Worm (Caenorhabditis elegans) whole organism, young adult: Measurements from ENCODE around the gene clec-175.

Experiments
- B0261.1 ChIP-seq: sonication (generic microtip); optimal IDR thresholded peaks from 2 replicates; lab custom pipeline; 2016; ENCODE audit warnings: mild to moderate bottlenecking, missing genetic modification characterization, moderate library complexity, missing compliant biosample characterization
- B0336.3 ChIP-seq: fragments of 200-800 bp; sonication (Bioruptor generic); IDR thresholded peaks from 2 replicates; pipeline ENCODE4 v1.3.6; 2022; ENCODE audit warnings: missing genetic modification characterization, missing compliant biosample characterization
- C17E4.6 ChIP-seq: fragments of 200-800 bp; sonication (Bioruptor generic); IDR thresholded peaks from 2 replicates; pipeline ENCODE4 v1.3.6; 2022; ENCODE audit warnings: missing genetic modification reagents, missing genetic modification characterization, missing compliant biosample characterization
- D2030.7 ChIP-seq: fragments of 200-800 bp; sonication (Bioruptor generic); IDR thresholded peaks from 2 replicates; pipeline ENCODE4 v1.3.6; 2022; ENCODE audit warnings: missing genetic modification reagents, missing genetic modification characterization, missing compliant biosample characterization
- F22D6.2 ChIP-seq: sonication (generic microtip); optimal IDR thresholded peaks from 2 replicates; lab custom pipeline; 2016; ENCODE audit warnings: mild to moderate bottlenecking, missing genetic modification characterization, missing compliant biosample characterization
- F49E8.2 ChIP-seq: sonication (generic microtip); optimal IDR thresholded peaks from 3 replicates; lab custom pipeline; 2017; ENCODE audit warnings: missing genetic modification characterization, mild to moderate bottlenecking, missing compliant biosample characterization, antibody characterized with exemption, moderate library complexity; ENCODE audit not compliant: insufficient read depth
- F52B5.7 ChIP-seq: sonication (generic microtip); optimal IDR thresholded peaks from 2 replicates; lab custom pipeline; 2016; ENCODE audit warnings: mild to moderate bottlenecking, missing genetic modification characterization, missing compliant biosample characterization
- F57C9.4 ChIP-seq: sonication (generic microtip); optimal IDR thresholded peaks from 2 replicates; lab custom pipeline; 2017; ENCODE audit warnings: mild to moderate bottlenecking, missing genetic modification characterization, missing compliant biosample characterization
- T26A5.8 ChIP-seq: sonication (generic microtip); optimal IDR thresholded peaks from 2 replicates; lab custom pipeline; 2016; ENCODE audit warnings: missing genetic modification characterization, missing compliant biosample characterization
- Y53F4B.3 ChIP-seq: fragments of 200-800 bp; sonication (Bioruptor generic); IDR thresholded peaks from 2 replicates; pipeline ENCODE4 v1.3.6; 2022; ENCODE audit warnings: missing genetic modification reagents, missing genetic modification characterization, missing compliant biosample characterization
- Y56A3A.18 ChIP-seq: fragments of 200-800 bp; sonication (Bioruptor generic); IDR thresholded peaks from 2 replicates; pipeline ENCODE4 v1.3.6; 2022; ENCODE audit warnings: missing genetic modification reagents, missing genetic modification characterization, missing compliant biosample characterization
- Y67H2A.10 ChIP-seq: fragments of 200-800 bp; sonication (Bioruptor generic); conservative IDR thresholded peaks from 2 replicates; pipeline ENCODE4 v1.3.6; 2022; ENCODE audit warnings: missing genetic modification reagents, missing genetic modification characterization, missing compliant biosample characterization
- akir-1 ChIP-seq: fragments of 200-800 bp; sonication (Bioruptor generic); optimal IDR thresholded peaks from 2 replicates; lab custom pipeline; 2018; ENCODE audit warnings: mild to moderate bottlenecking, missing genetic modification characterization, moderate library complexity, missing compliant biosample characterization
- aptf-2 ChIP-seq: fragments of 200-800 bp; sonication (Bioruptor generic); conservative IDR thresholded peaks from 2 replicates; pipeline ENCODE4 v1.3.6; 2022; ENCODE audit warnings: missing genetic modification reagents, missing genetic modification characterization, missing compliant biosample characterization
- athp-1 ChIP-seq: sonication (generic microtip); optimal IDR thresholded peaks from 2 replicates; lab custom pipeline; 2017; ENCODE audit warnings: mild to moderate bottlenecking, missing genetic modification characterization, missing compliant biosample characterization
- bed-1 ChIP-seq: fragments of 200-800 bp; sonication (Bioruptor generic); IDR thresholded peaks from 2 replicates; pipeline ENCODE4 v1.3.6; 2022; ENCODE audit warnings: missing genetic modification reagents, missing genetic modification characterization, missing compliant biosample characterization
- bed-2 ChIP-seq: fragments of 200-800 bp; sonication (Bioruptor generic); IDR thresholded peaks from 2 replicates; pipeline ENCODE4 v1.3.6; 2022; ENCODE audit warnings: missing genetic modification reagents, missing genetic modification characterization, missing compliant biosample characterization
- cebp-1 ChIP-seq, 2 experiments: fragments of 200-800 bp in 1 of 2; sonication (Bioruptor generic) in 1 of 2; sonication (generic microtip) in 1 of 2; IDR thresholded peaks in 1 of 2; optimal IDR thresholded peaks in 1 of 2; 2 replicates each; pipeline versions ENCODE4 v1.3.6 to Lab custom; 2017 to 2022; ENCODE audit warnings: missing compliant biosample characterization in 2 of 2, missing genetic modification characterization in 2 of 2, mild to moderate bottlenecking in 1 of 2, missing genetic modification reagents in 1 of 2, moderate library complexity in 1 of 2
- ceh-40 ChIP-seq: fragments of 200-800 bp; sonication (Bioruptor generic); IDR thresholded peaks from 2 replicates; pipeline ENCODE4 v1.3.6; 2022; ENCODE audit warnings: missing genetic modification characterization, missing compliant biosample characterization
- ceh-79 ChIP-seq: sonication (generic microtip); optimal IDR thresholded peaks from 2 replicates; lab custom pipeline; 2017; ENCODE audit warnings: mild to moderate bottlenecking, missing genetic modification characterization, missing compliant biosample characterization
- ceh-91 ChIP-seq: fragments of 200-800 bp; sonication (Bioruptor generic); IDR thresholded peaks from 2 replicates; pipeline ENCODE4 v1.3.6; 2022; ENCODE audit warnings: missing genetic modification reagents, missing genetic modification characterization, missing compliant biosample characterization
- die-1 ChIP-seq: sonication (generic microtip); optimal IDR thresholded peaks from 2 replicates; lab custom pipeline; 2016; ENCODE audit warnings: missing genotype, mild to moderate bottlenecking, missing genetic modification characterization, missing compliant biosample characterization
- dpl-1 ChIP-seq: fragments of 150-350 bp; optimal IDR thresholded peaks from 2 replicates; lab custom pipeline; 2014; ENCODE audit warnings: missing biosample characterization, missing genetic modification reagents, missing genetic modification characterization
- egl-44 ChIP-seq: fragments of 200-800 bp; sonication (Bioruptor generic); IDR thresholded peaks from 2 replicates; pipeline ENCODE4 v1.3.6; 2022; ENCODE audit warnings: missing genetic modification reagents, missing genetic modification characterization, missing compliant biosample characterization
- fkh-3 ChIP-seq: sonication (generic microtip); optimal IDR thresholded peaks from 2 replicates; lab custom pipeline; 2016; ENCODE audit warnings: mild to moderate bottlenecking, missing genetic modification characterization, missing compliant biosample characterization
- hrde-1 ChIP-seq: sonication (generic microtip); optimal IDR thresholded peaks from 2 replicates; lab custom pipeline; 2016; ENCODE audit warnings: missing genetic modification characterization, mild to moderate bottlenecking, missing compliant biosample characterization, moderate library complexity, missing genotype, missing genetic modification reagents, borderline replicate concordance
- hsf-1 ChIP-seq: fragments of 200-800 bp; sonication (Bioruptor generic); IDR thresholded peaks from 2 replicates; pipeline ENCODE4 v1.3.6; 2022; ENCODE audit warnings: missing genetic modification reagents, missing genetic modification characterization, missing compliant biosample characterization
- lin-35 ChIP-seq, 3 experiments: fragments of 150-350 bp in 2 of 3; sonication (generic microtip) in 1 of 3; optimal IDR thresholded peaks; 2 replicates each; lab custom pipeline; 2014 to 2018; ENCODE audit warnings: missing biosample characterization in 3 of 3, missing genetic modification characterization in 3 of 3, missing genetic modification reagents in 3 of 3
- lin-54 ChIP-seq: fragments of 200-800 bp; sonication (Bioruptor generic); optimal IDR thresholded peaks from 2 replicates; lab custom pipeline; 2018; ENCODE audit warnings: mild to moderate bottlenecking, missing genetic modification characterization, missing compliant biosample characterization
- lir-1 ChIP-seq: fragments of 200-800 bp; sonication (Bioruptor generic); conservative IDR thresholded peaks from 2 replicates; pipeline ENCODE4 v1.3.6; 2022; ENCODE audit warnings: missing genetic modification reagents, missing genetic modification characterization, missing compliant biosample characterization
- madf-10 ChIP-seq: sonication (generic microtip); optimal IDR thresholded peaks from 2 replicates; lab custom pipeline; 2016; ENCODE audit warnings: mild to moderate bottlenecking, missing genetic modification characterization, missing compliant biosample characterization
- madf-3 ChIP-seq: fragments of 200-800 bp; sonication (Bioruptor generic); IDR thresholded peaks from 2 replicates; pipeline ENCODE4 v1.3.6; 2022; ENCODE audit warnings: missing genetic modification reagents, missing genetic modification characterization, missing compliant biosample characterization
- nfya-1 ChIP-seq: sonication (generic microtip); optimal IDR thresholded peaks from 2 replicates; lab custom pipeline; 2017; ENCODE audit warnings: antibody characterized with exemption, missing compliant biosample characterization, missing genetic modification characterization, borderline replicate concordance; ENCODE audit not compliant: insufficient read depth
- nhr-80 ChIP-seq: sonication (generic microtip); optimal IDR thresholded peaks from 2 replicates; lab custom pipeline; 2016; ENCODE audit warnings: missing genetic modification characterization, missing compliant biosample characterization
- nhr-90 ChIP-seq: sonication (generic microtip); optimal IDR thresholded peaks from 2 replicates; lab custom pipeline; 2016; ENCODE audit warnings: missing genotype, mild to moderate bottlenecking, missing genetic modification characterization, missing compliant biosample characterization
- pha-4 ChIP-seq: fragments of 150-350 bp; sonication (generic microtip); optimal IDR thresholded peaks from 2 replicates; lab custom pipeline; 2014; ENCODE audit warnings: missing biosample characterization, missing genetic modification reagents, missing genetic modification characterization
- snpc-3.4 ChIP-seq: sonication (generic microtip); optimal IDR thresholded peaks from 2 replicates; lab custom pipeline; 2017; ENCODE audit warnings: missing genetic modification characterization, mild to moderate bottlenecking, missing compliant biosample characterization, antibody characterized with exemption, moderate library complexity, missing genotype, missing genetic modification reagents
- snpc-4 ChIP-seq, 5 experiments: fragments of 150-350 bp in 1 of 5; sonication (generic microtip) in 4 of 5; optimal IDR thresholded peaks; 2 replicates each; lab custom pipeline; 2014 to 2018; ENCODE audit warnings: missing genetic modification characterization in 5 of 5, missing biosample characterization in 3 of 5, antibody characterized with exemption in 2 of 5, mild to moderate bottlenecking in 2 of 5, missing compliant biosample characterization in 2 of 5, missing genotype in 2 of 5, moderate library complexity in 2 of 5, missing genetic modification reagents in 1 of 5
- tbp1 ChIP-seq: fragments of 200-800 bp; sonication (Bioruptor generic); optimal IDR thresholded peaks from 2 replicates; lab custom pipeline; 2018; ENCODE audit warnings: mild to moderate bottlenecking, missing genetic modification characterization, missing compliant biosample characterization
- tbx-9 ChIP-seq: sonication (generic microtip); optimal IDR thresholded peaks from 2 replicates; lab custom pipeline; 2016; ENCODE audit warnings: borderline replicate concordance, missing genetic modification characterization, inconsistent platforms, missing compliant biosample characterization
- zim-3 ChIP-seq: sonication (generic microtip); optimal IDR thresholded peaks from 2 replicates; lab custom pipeline; 2017; ENCODE audit warnings: mild to moderate bottlenecking, missing genetic modification characterization, moderate library complexity, missing compliant biosample characterization
- ztf-22 ChIP-seq: fragments of 200-800 bp; sonication (Bioruptor generic); optimal IDR thresholded peaks from 2 replicates; lab custom pipeline; 2018; ENCODE audit warnings: mild to moderate bottlenecking, missing genetic modification characterization, moderate library complexity, missing compliant biosample characterization
- ztf-26 ChIP-seq: sonication (generic microtip); optimal IDR thresholded peaks from 2 replicates; lab custom pipeline; 2017; ENCODE audit warnings: missing genetic modification characterization, missing compliant biosample characterization
- ztf-3 ChIP-seq: fragments of 200-800 bp; sonication (Bioruptor generic); optimal IDR thresholded peaks from 2 replicates; lab custom pipeline; 2018; ENCODE audit warnings: mild to moderate bottlenecking, missing genetic modification characterization, missing compliant biosample characterization
- ztf-6 ChIP-seq: fragments of 200-800 bp; sonication (Bioruptor generic); IDR thresholded peaks from 2 replicates; pipeline ENCODE4 v1.3.6; 2022; ENCODE audit warnings: missing genetic modification reagents, missing genetic modification characterization, missing compliant biosample characterization

Gene clec-175

ce11 chrIV:4468046-4468727 lies 46.1 kb downstream of the clec-175 start (continued):
- TF ChIP-seq ztf-6 (GFP tag; lab: Robert Waterston, UW) (no peak; the same call in 1 of the 2 replicates), hsf-1 (peak; percentile 53), bed-1 (GFP tag; lab: Robert Waterston, UW) (0 out of 2 replicates have a peak, but pooled peaks have one; percentile 3), ztf-22 (GFP tag; lab: Kevin White, UChicago) (no peak), lin-54 (GFP tag; lab: Kevin White, UChicago) (peak; percentile 54), pha-4 (peak; percentile 70), hrde-1 (tag; lab: Kevin White, UChicago) (no peak), zim-3 (tag; lab: Kevin White, UChicago) (no peak), nhr-80 (tag; lab: Kevin White, UChicago) (no peak), cebp-1 (GFP tag; IDR thresholded peaks at IDR 0.05; lab: Robert Waterston, UW) (peak; percentile 42; the same call in 1 of the 2 replicates), cebp-1 (tag; optimal IDR thresholded peaks at IDR 0.05; lab: Kevin White, UChicago) (peak; percentile 81), egl-44 (GFP tag; lab: Robert Waterston, UW) (no peak), T26A5.8 (tag; lab: Kevin White, UChicago) (no peak), ztf-3 (GFP tag; lab: Kevin White, UChicago) (peak; percentile 12), snpc-3.4 (no peak), madf-10 (peak; percentile 34), snpc-4 (GFP tag; optimal IDR thresholded peaks at IDR 0.05; lab: Kevin White, UChicago) (peak; percentile 30), snpc-4 (tag; optimal IDR thresholded peaks at IDR 0.05; lab: Kevin White, UChicago) (peak in 3 of 4 experiments; percentile 12 to 64 (median 18)), fkh-3 (tag; lab: Kevin White, UChicago) (no peak), Y67H2A.10 (GFP tag; lab: Robert Waterston, UW) (no peak), lir-1 (GFP tag; lab: Robert Waterston, UW) (no peak), die-1 (tag; lab: Kevin White, UChicago) (peak; percentile 1), nfya-1 (tag; lab: Kevin White, UChicago) (no peak), F49E8.2 (tag; lab: Kevin White, UChicago) (peak; percentile 67), athp-1 (tag; lab: Kevin White, UChicago) (peak; percentile 75), D2030.7 (peak; percentile 33; the same call in 1 of the 2 replicates), Y56A3A.18 (GFP tag; lab: Robert Waterston, UW) (no peak; the same call in 1 of the 2 replicates), tbp1 (GFP tag; lab: Kevin White, UChicago) (peak; percentile 60), F22D6.2 (tag; lab: Kevin White, UChicago) (peak; percentile 16), madf-3 (peak; percentile 63; the same call in 1 of the 2 replicates), dpl-1 (no peak), ceh-91 (GFP tag; lab: Robert Waterston, UW) (peak; percentile 57)

ce11 chrIV:4469055-4469454 lies 46.9 kb downstream of the clec-175 start:
- TF ChIP-seq lir-1 (GFP tag; lab: Robert Waterston, UW) (no peak), lin-54 (GFP tag; lab: Kevin White, UChicago) (no peak), akir-1 (GFP tag; lab: Kevin White, UChicago) (peak; percentile 9), aptf-2 (GFP tag; lab: Robert Waterston, UW) (no peak), C17E4.6 (no peak), lin-35 (GFP tag; optimal IDR thresholded peaks at IDR 0.05; lab: Kevin White, UChicago) (no peak), ceh-79 (no peak), Y53F4B.3 (no peak), B0336.3 (GFP tag; lab: Robert Waterston, UW) (no peak), madf-10 (no peak), F52B5.7 (tag; lab: Kevin White, UChicago) (no peak), nhr-90 (tag; lab: Kevin White, UChicago) (no peak), hsf-1 (peak; percentile 29; the same call in 1 of the 2 replicates), tbp1 (GFP tag; lab: Kevin White, UChicago) (no peak), ceh-40 (no peak), ztf-26 (tag; lab: Kevin White, UChicago) (no peak), D2030.7 (no peak), madf-3 (no peak), F57C9.4 (no peak), B0261.1 (tag; lab: Kevin White, UChicago) (no peak), bed-2 (GFP tag; lab: Robert Waterston, UW) (no peak), tbx-9 (tag; lab: Kevin White, UChicago) (no peak)
